Fruit fly (Drosophila melanogaster): Measurements from ENCODE around the gene bcn92.
A peak's percentile ranks its signal among the peaks of the same experiment; 100 is the strongest.

bcn92 gene

DNA sequence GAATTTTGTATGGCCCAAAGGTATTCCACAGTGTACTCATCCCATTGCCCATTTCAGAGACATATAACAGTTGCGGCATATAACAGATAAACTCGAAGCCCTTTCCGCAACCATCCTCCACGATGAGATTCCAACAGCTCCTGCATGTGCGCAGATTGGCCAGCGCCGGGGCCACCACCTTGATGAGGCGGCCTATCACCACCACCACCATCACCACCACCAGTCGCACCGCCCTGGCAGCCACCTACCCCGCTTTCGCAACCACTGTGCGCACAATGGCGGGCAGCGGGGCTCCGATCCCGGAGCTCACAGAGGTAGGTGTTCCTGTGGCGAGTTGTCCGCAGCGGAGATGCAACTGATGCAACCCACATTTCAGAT, 6.5 kb downstream of the bcn92 start:
- TF ChIP-seq CG32264 (GFP tag; optimal IDR thresholded peaks at IDR 0.05) (no peak), N (GFP tag; optimal IDR thresholded peaks at IDR 0.05) (no peak), usp (GFP tag; optimal IDR thresholded peaks at IDR 0.05) (no peak), OdsH (GFP tag; optimal IDR thresholded peaks at IDR 0.05) (no peak), rgr (GFP tag; optimal IDR thresholded peaks at IDR 0.05) (no peak), ey (GFP tag; optimal IDR thresholded peaks at IDR 0.05) (no peak), Hr83 (GFP tag; optimal IDR thresholded peaks at IDR 0.05; ENCODE audit: poor library complexity, severe bottlenecking) (no peak), CrebA (GFP tag; optimal IDR thresholded peaks at IDR 0.05; ENCODE audit: borderline replicate concordance) (no peak), lola (GFP tag; optimal IDR thresholded peaks at IDR 0.05) (no peak), Dfd (GFP tag; optimal IDR thresholded peaks at IDR 0.05) (no peak), CG9705 (GFP tag; optimal IDR thresholded peaks at IDR 0.05) (no peak), fru (GFP tag; optimal IDR thresholded peaks at IDR 0.05) (no peak), GATAd (GFP tag; optimal IDR thresholded peaks at IDR 0.05) (no peak), Rel (GFP tag; optimal IDR thresholded peaks at IDR 0.05) (no peak), Rel (tag; optimal IDR thresholded peaks at IDR 0.05) (no peak), tai (GFP tag; optimal IDR thresholded peaks at IDR 0.05) (no peak), woc (GFP tag; optimal IDR thresholded peaks at IDR 0.05) (no peak), dmrt93B (GFP tag; optimal IDR thresholded peaks at IDR 0.05) (no peak), br (GFP tag; optimal IDR thresholded peaks at IDR 0.05) (no peak), pan (optimal IDR thresholded peaks at IDR 0.05) (no peak), sv (GFP tag; optimal IDR thresholded peaks at IDR 0.05) (no peak)

- TF ChIP-seq Rel (GFP tag; optimal IDR thresholded peaks at IDR 0.05) (no peak), Rel (tag; optimal IDR thresholded peaks at IDR 0.05) (peak; percentile 96), Hr78 (GFP tag; optimal IDR thresholded peaks at IDR 0.05) (no peak)
These were observed 7.0 kb downstream of the bcn92 start for dm6 chrX:2142275-2142934.

DNA sequence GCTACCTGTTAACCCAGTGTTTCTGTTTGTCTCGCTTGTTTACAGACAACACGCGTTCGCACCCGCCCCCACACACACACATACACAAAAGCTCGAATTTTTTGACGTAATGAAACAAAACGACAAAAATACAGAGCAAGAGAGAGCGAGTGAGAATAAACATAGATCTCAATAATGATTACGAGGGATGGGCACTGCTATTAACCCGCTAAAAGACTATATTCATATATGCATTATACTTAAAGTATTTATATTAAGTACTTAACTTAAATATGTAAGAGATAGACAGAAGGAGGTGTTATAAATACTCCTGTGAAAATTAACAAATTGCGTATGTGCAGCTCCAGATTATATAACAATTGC, 7.6 kb downstream of the bcn92 start:
- TF ChIP-seq HLH106 (tag; optimal IDR thresholded peaks at IDR 0.05) = peak; percentile 63
- peak; percentile 46 for TF ChIP-seq Sp1 (GFP tag; optimal IDR thresholded peaks at IDR 0.05)
- TF ChIP-seq Rel (GFP tag; optimal IDR thresholded peaks at IDR 0.05) = no peak
- TF ChIP-seq Rel (tag; optimal IDR thresholded peaks at IDR 0.05) = peak; percentile 35
- TF ChIP-seq dsf (GFP tag; optimal IDR thresholded peaks at IDR 0.05; ENCODE audit: borderline replicate concordance) = peak; percentile 28
- peak; percentile 64 for TF ChIP-seq br (GFP tag; optimal IDR thresholded peaks at IDR 0.05)
- TF ChIP-seq ey (GFP tag; optimal IDR thresholded peaks at IDR 0.05) = no peak
- peak; percentile 31 for TF ChIP-seq psq (GFP tag; optimal IDR thresholded peaks at IDR 0.05)
- no peak for TF ChIP-seq pan (optimal IDR thresholded peaks at IDR 0.05)
- peak in 1 of 2 experiments; percentile 53 for TF ChIP-seq foxo (GFP tag; optimal IDR thresholded peaks at IDR 0.05)
- no peak for TF ChIP-seq Dif (GFP tag; optimal IDR thresholded peaks at IDR 0.05; ENCODE audit: partially characterized antibody)
- no peak for TF ChIP-seq Mio (GFP tag; optimal IDR thresholded peaks at IDR 0.05)
- no peak for TF ChIP-seq N (GFP tag; optimal IDR thresholded peaks at IDR 0.05)
- TF ChIP-seq GATAd (GFP tag; optimal IDR thresholded peaks at IDR 0.05) = peak; percentile 5
- TF ChIP-seq dmrt93B (GFP tag; optimal IDR thresholded peaks at IDR 0.05) = peak; percentile 7
- TF ChIP-seq Dfd (GFP tag; optimal IDR thresholded peaks at IDR 0.05) = no peak
- peak; percentile 31 for TF ChIP-seq woc (GFP tag; optimal IDR thresholded peaks at IDR 0.05)
- TF ChIP-seq Hnf4 (GFP tag; optimal IDR thresholded peaks at IDR 0.05) = peak; percentile 61
- peak; percentile 33 for TF ChIP-seq CG32264 (GFP tag; optimal IDR thresholded peaks at IDR 0.05)
- TF ChIP-seq usp (GFP tag; optimal IDR thresholded peaks at IDR 0.05) = no peak
- TF ChIP-seq tai (GFP tag; optimal IDR thresholded peaks at IDR 0.05) = no peak
- peak; percentile 44 for TF ChIP-seq fru (GFP tag; optimal IDR thresholded peaks at IDR 0.05)
- TF ChIP-seq OdsH (GFP tag; optimal IDR thresholded peaks at IDR 0.05) = no peak
- peak; percentile 64 for TF ChIP-seq sage (GFP tag; optimal IDR thresholded peaks at IDR 0.05)
- TF ChIP-seq rgr (GFP tag; optimal IDR thresholded peaks at IDR 0.05) = peak; percentile 68
- TF ChIP-seq jim (GFP tag; optimal IDR thresholded peaks at IDR 0.05) = peak; percentile 23
- no peak for TF ChIP-seq CrebA (GFP tag; optimal IDR thresholded peaks at IDR 0.05; ENCODE audit: borderline replicate concordance)
- TF ChIP-seq sv (GFP tag; optimal IDR thresholded peaks at IDR 0.05) = peak; percentile 44
- no peak for TF ChIP-seq Abd-B (GFP tag; optimal IDR thresholded peaks at IDR 0.05)
- TF ChIP-seq brk (GFP tag; optimal IDR thresholded peaks at IDR 0.05) = no peak
- TF ChIP-seq Hr83 (GFP tag; optimal IDR thresholded peaks at IDR 0.05; ENCODE audit: poor library complexity, severe bottlenecking) = peak; percentile 90
- TF ChIP-seq Jra (GFP tag; optimal IDR thresholded peaks at IDR 0.05) = peak; percentile 69
- TF ChIP-seq CG9705 (GFP tag; optimal IDR thresholded peaks at IDR 0.05) = peak; percentile 3
- TF ChIP-seq dl (GFP tag; optimal IDR thresholded peaks at IDR 0.05; ENCODE audit: insufficient read depth in 1 of 2, partially characterized antibody in 2 of 2) = no peak
- TF ChIP-seq lola (GFP tag; optimal IDR thresholded peaks at IDR 0.05) = no peak
- no peak for TF ChIP-seq Vsx2 (GFP tag; optimal IDR thresholded peaks at IDR 0.05; ENCODE audit: partially characterized antibody)
- no peak for TF ChIP-seq Hr78 (GFP tag; optimal IDR thresholded peaks at IDR 0.05)
- TF ChIP-seq Myc (optimal IDR thresholded peaks at IDR 0.05) = no peak
- TF ChIP-seq h (GFP tag; optimal IDR thresholded peaks at IDR 0.05) = peak; percentile 74

All from whole organism, wandering third instar larva.